Worm (Caenorhabditis elegans): ENCODE results near the gene C16D2.3.

The C16D2.3 gene

DNA sequence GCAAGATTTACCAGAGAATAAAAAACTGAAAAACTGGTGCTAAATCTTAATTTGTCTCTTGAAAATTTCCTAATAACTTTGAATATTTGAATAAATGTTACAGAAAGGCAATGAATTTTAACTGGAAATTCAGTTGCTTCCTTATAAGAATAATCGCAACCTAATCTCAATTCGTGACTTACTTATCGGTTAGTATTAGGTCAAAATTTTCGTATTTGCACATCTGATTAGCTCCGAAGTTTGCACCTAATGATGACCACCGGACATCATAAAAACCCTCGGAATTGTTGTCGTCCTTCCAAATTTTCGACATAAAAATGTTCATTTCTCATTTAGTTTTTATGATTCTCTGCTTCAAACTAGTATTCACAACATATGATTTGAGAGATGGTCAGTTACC lies at the start of gene C16D2.3:
TSS of gene C16D2.3 (plus strand) at position 301 of the 400 bp plus-strand sequence.
- TF ChIP-seq ztf-29 (GFP tag; IDR thresholded peaks at IDR 0.05) = no peak
- TF ChIP-seq tab-1 (GFP tag; IDR thresholded peaks at IDR 0.05) = no peak
- no peak for TF ChIP-seq ref-1 (GFP tag; conservative IDR thresholded peaks at IDR 0.05)
- TF ChIP-seq ztf-23 (GFP tag; IDR thresholded peaks at IDR 0.05) = no peak
- no peak for TF ChIP-seq med-1 (GFP tag; optimal IDR thresholded peaks at IDR 0.05; ENCODE audit: insufficient read depth)
- TF ChIP-seq cog-1 (tag; optimal IDR thresholded peaks at IDR 0.05) = no peak
- TF ChIP-seq klf-2 (GFP tag; conservative IDR thresholded peaks at IDR 0.05) = no peak
- TF ChIP-seq T22C8.4 (GFP tag; IDR thresholded peaks at IDR 0.05) = no peak
- no peak for TF ChIP-seq flt-1 (GFP tag; IDR thresholded peaks at IDR 0.05)

DNA sequence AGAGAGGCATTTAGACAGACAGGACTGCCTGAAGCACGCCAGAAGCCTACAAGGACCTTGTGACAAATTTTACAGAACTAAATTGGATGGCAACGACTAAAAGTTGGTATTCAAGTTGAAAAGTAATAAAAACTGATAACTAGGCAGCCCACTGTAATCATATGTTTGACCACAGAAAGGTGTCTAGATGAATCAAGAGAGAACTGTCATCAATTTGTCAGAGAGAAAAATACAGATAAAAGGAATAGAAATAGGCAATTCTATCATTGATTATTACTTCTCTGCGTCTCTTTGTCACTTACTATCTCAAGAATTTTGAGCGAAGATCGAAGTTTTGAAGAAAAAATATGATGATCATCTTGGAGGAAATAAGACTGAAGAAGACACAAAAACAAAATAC lies 45.0 kb upstream of the C16D2.3 start:
- TF ChIP-seq ztf-23 (GFP tag; IDR thresholded peaks at IDR 0.05) = no peak
- no peak for TF ChIP-seq klf-2 (GFP tag; conservative IDR thresholded peaks at IDR 0.05)
- TF ChIP-seq med-1 (GFP tag; optimal IDR thresholded peaks at IDR 0.05; ENCODE audit: insufficient read depth) = no peak
- TF ChIP-seq tab-1 (GFP tag; IDR thresholded peaks at IDR 0.05) = no peak
- no peak for TF ChIP-seq T22C8.4 (GFP tag; IDR thresholded peaks at IDR 0.05)

- TF ChIP-seq ref-1 (GFP tag; conservative IDR thresholded peaks at IDR 0.05) = no peak
- no peak for TF ChIP-seq cog-1 (tag; optimal IDR thresholded peaks at IDR 0.05)
- no peak for TF ChIP-seq flt-1 (GFP tag; IDR thresholded peaks at IDR 0.05)
- no peak for TF ChIP-seq med-1 (GFP tag; optimal IDR thresholded peaks at IDR 0.05; ENCODE audit: insufficient read depth)
- TF ChIP-seq ztf-23 (GFP tag; IDR thresholded peaks at IDR 0.05) = no peak
- TF ChIP-seq tab-1 (GFP tag; IDR thresholded peaks at IDR 0.05) = no peak
- no peak for TF ChIP-seq ztf-29 (GFP tag; IDR thresholded peaks at IDR 0.05)
- TF ChIP-seq klf-2 (GFP tag; conservative IDR thresholded peaks at IDR 0.05) = no peak
- no peak for TF ChIP-seq T22C8.4 (GFP tag; IDR thresholded peaks at IDR 0.05)
These were observed 44.3 kb upstream of the C16D2.3 start, which contains the start of gene C07H4.1 for ce11 chrII:9093584-9093983. Gene C07H4.1, minus strand, starts transcription at chrII:9093684.

- TF ChIP-seq ztf-23 (GFP tag; IDR thresholded peaks at IDR 0.05) = no peak
- TF ChIP-seq ztf-29 (GFP tag; IDR thresholded peaks at IDR 0.05) = no peak
- TF ChIP-seq ref-1 (GFP tag; conservative IDR thresholded peaks at IDR 0.05) = no peak
- no peak for TF ChIP-seq med-1 (GFP tag; optimal IDR thresholded peaks at IDR 0.05; ENCODE audit: insufficient read depth)
- no peak for TF ChIP-seq flt-1 (GFP tag; IDR thresholded peaks at IDR 0.05)
- TF ChIP-seq T22C8.4 (GFP tag; IDR thresholded peaks at IDR 0.05) = no peak
- TF ChIP-seq tab-1 (GFP tag; IDR thresholded peaks at IDR 0.05) = no peak
- no peak for TF ChIP-seq cog-1 (tag; optimal IDR thresholded peaks at IDR 0.05)
- no peak for TF ChIP-seq klf-2 (GFP tag; conservative IDR thresholded peaks at IDR 0.05)
These were observed 43.6 kb upstream of the C16D2.3 start for ce11 chrII:9094247-9094790.

DNA sequence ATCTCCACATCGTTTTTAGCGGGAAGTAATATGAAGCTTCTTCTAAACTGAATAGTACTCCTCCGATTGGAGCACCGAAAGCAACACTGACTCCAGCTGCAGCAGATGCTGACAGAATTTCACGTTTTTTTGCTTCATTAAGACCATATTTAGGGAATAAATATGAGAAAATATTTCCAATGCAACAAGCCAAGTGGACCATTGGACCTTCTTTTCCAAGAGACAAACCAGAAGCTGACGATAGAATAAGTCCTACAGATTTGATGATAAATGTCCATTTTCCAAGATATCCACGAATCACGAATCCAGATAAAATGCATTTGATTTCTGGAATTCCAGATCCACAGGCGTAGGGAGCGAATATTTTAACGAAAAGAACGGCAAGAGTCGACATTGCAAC lies 40.6 kb upstream of the C16D2.3 start:
- TF ChIP-seq flt-1 (GFP tag; IDR thresholded peaks at IDR 0.05) (no peak), ref-1 (GFP tag; conservative IDR thresholded peaks at IDR 0.05) (no peak), cog-1 (tag; optimal IDR thresholded peaks at IDR 0.05) (no peak), klf-2 (GFP tag; conservative IDR thresholded peaks at IDR 0.05) (no peak), ztf-29 (GFP tag; IDR thresholded peaks at IDR 0.05) (no peak)

- TF ChIP-seq med-1 (GFP tag; optimal IDR thresholded peaks at IDR 0.05; ENCODE audit: insufficient read depth) = no peak
- no peak for TF ChIP-seq cog-1 (tag; optimal IDR thresholded peaks at IDR 0.05)
- TF ChIP-seq ref-1 (GFP tag; conservative IDR thresholded peaks at IDR 0.05) = no peak
- no peak for TF ChIP-seq klf-2 (GFP tag; conservative IDR thresholded peaks at IDR 0.05)
- no peak for TF ChIP-seq ztf-23 (GFP tag; IDR thresholded peaks at IDR 0.05)
- TF ChIP-seq flt-1 (GFP tag; IDR thresholded peaks at IDR 0.05) = no peak
- TF ChIP-seq tab-1 (GFP tag; IDR thresholded peaks at IDR 0.05) = no peak
- TF ChIP-seq ztf-29 (GFP tag; IDR thresholded peaks at IDR 0.05) = no peak
- TF ChIP-seq T22C8.4 (GFP tag; IDR thresholded peaks at IDR 0.05) = no peak
These were observed 39.4 kb upstream of the C16D2.3 start, which contains the start of gene clh-5 for ce11 chrII:9098505-9098904. Gene clh-5, minus strand, starts transcription at chrII:9098605.

- TF ChIP-seq tab-1 (GFP tag; IDR thresholded peaks at IDR 0.05) (no peak), med-1 (GFP tag; optimal IDR thresholded peaks at IDR 0.05; ENCODE audit: insufficient read depth) (no peak), T22C8.4 (GFP tag; IDR thresholded peaks at IDR 0.05) (no peak), cog-1 (tag; optimal IDR thresholded peaks at IDR 0.05) (no peak), ztf-23 (GFP tag; IDR thresholded peaks at IDR 0.05) (no peak), ref-1 (GFP tag; conservative IDR thresholded peaks at IDR 0.05) (no peak), ztf-29 (GFP tag; IDR thresholded peaks at IDR 0.05) (no peak), flt-1 (GFP tag; IDR thresholded peaks at IDR 0.05) (no peak), klf-2 (GFP tag; conservative IDR thresholded peaks at IDR 0.05) (no peak)
These were observed 38.9 kb upstream of the C16D2.3 start, which contains the start of gene T24H10.1 for ce11 chrII:9099017-9099416. Gene T24H10.1, plus strand, starts transcription at chrII:9099371.

DNA sequence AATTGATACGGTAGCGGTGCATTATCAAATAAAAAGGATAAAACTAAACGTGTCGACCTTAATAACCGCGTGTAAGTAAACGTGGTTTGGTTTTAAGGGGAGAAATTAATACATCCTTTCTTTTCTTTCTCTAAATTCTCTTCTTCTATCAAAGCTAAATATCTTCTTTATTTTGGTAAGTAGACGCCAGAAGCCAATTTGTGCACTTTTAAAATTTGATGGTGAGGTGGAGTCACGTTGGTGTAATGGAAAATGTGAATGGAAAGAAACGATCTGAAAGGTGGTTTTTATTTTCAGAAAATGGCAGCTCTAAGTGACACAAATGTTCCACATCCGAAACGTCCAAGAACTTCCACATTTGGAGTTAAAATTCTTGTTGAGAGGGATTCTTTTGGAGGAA lies 37.1 kb upstream of the C16D2.3 start, which contains the start of gene T24H10.5:
TSS of gene T24H10.5 (plus strand) at position 301 of the 400 bp plus-strand sequence.
- TF ChIP-seq cog-1 (tag; optimal IDR thresholded peaks at IDR 0.05) (no peak), ref-1 (GFP tag; conservative IDR thresholded peaks at IDR 0.05) (no peak), ztf-29 (GFP tag; IDR thresholded peaks at IDR 0.05) (no peak), med-1 (GFP tag; optimal IDR thresholded peaks at IDR 0.05; ENCODE audit: insufficient read depth) (no peak), tab-1 (GFP tag; IDR thresholded peaks at IDR 0.05) (no peak), T22C8.4 (GFP tag; IDR thresholded peaks at IDR 0.05) (no peak), flt-1 (GFP tag; IDR thresholded peaks at IDR 0.05) (no peak), klf-2 (GFP tag; conservative IDR thresholded peaks at IDR 0.05) (no peak), ztf-23 (GFP tag; IDR thresholded peaks at IDR 0.05) (no peak)

ce11 chrII:9102623-9103022 lies 35.3 kb upstream of the C16D2.3 start:
- TF ChIP-seq T22C8.4 (GFP tag; IDR thresholded peaks at IDR 0.05) (peak; percentile 21; the same call in 1 of the 2 replicates), ref-1 (GFP tag; conservative IDR thresholded peaks at IDR 0.05) (0 out of 2 replicates have a peak, but pooled peaks have one; percentile 28), tab-1 (GFP tag; IDR thresholded peaks at IDR 0.05) (peak; percentile 83), flt-1 (GFP tag; IDR thresholded peaks at IDR 0.05) (peak; percentile 89), ztf-23 (GFP tag; IDR thresholded peaks at IDR 0.05) (peak; percentile 60; the same call in 1 of the 2 replicates), ztf-29 (GFP tag; IDR thresholded peaks at IDR 0.05) (0 out of 2 replicates have a peak, but pooled peaks have one; percentile 28), klf-2 (GFP tag; conservative IDR thresholded peaks at IDR 0.05) (0 out of 2 replicates have a peak, but pooled peaks have one; percentile 14)
